Fruit fly (Drosophila melanogaster) whole organism, embryonic: ENCODE data around the gene ND-SGDH.

ENCODE experiments used
- Atf-2 ChIP-seq: fragments of 200-800 bp; sonication (Bioruptor generic); optimal IDR thresholded peaks from 2 replicates; lab custom pipeline; 2016; ENCODE audit warnings: missing biosample characterization, missing genetic modification characterization
- Atf6 ChIP-seq: fragments of 200-800 bp; sonication (Bioruptor generic); IDR thresholded peaks from 2 replicates; pipeline ENCODE4 v1.3.6; 2022; ENCODE audit warnings: missing biosample characterization, missing genetic modification characterization
- CG10543 ChIP-seq: fragments of 200-800 bp; sonication (Bioruptor generic); optimal IDR thresholded peaks from 3 replicates; lab custom pipeline; 2017; ENCODE audit warnings: missing biosample characterization, mild to moderate bottlenecking, missing genetic modification characterization, moderate library complexity
- CG11504 ChIP-seq: fragments of 200-800 bp; sonication (Bioruptor generic); optimal IDR thresholded peaks from 3 replicates; lab custom pipeline; 2019; ENCODE audit warnings: missing biosample characterization, mild to moderate bottlenecking, missing genetic modification characterization, moderate library complexity
- CG11560 ChIP-seq: fragments of 200-800 bp; sonication (Bioruptor generic); IDR thresholded peaks from 3 replicates; pipeline ENCODE4 v1.3.6; 2022; ENCODE audit warnings: missing biosample characterization, missing genetic modification characterization
- CG1233 ChIP-seq: fragments of 200-800 bp; sonication (Bioruptor generic); optimal IDR thresholded peaks from 4 replicates; lab custom pipeline; 2018; ENCODE audit warnings: missing biosample characterization, mild to moderate bottlenecking, missing genetic modification characterization
- CG13123 ChIP-seq: fragments of 200-800 bp; sonication (Bioruptor generic); optimal IDR thresholded peaks from 2 replicates; lab custom pipeline; 2016; ENCODE audit warnings: missing biosample characterization, missing genetic modification characterization
- CG13424 ChIP-seq: fragments of 200-800 bp; sonication (Bioruptor generic); optimal IDR thresholded peaks from 2 replicates; lab custom pipeline; 2019; ENCODE audit warnings: missing biosample characterization, mild to moderate bottlenecking, missing genetic modification characterization, moderate library complexity
- CG15073 ChIP-seq: fragments of 200-800 bp; sonication (Bioruptor generic); optimal IDR thresholded peaks from 2 replicates; lab custom pipeline; 2016; ENCODE audit warnings: missing biosample characterization, missing genetic modification characterization
- CG17186 ChIP-seq: fragments of 200-800 bp; sonication (Bioruptor generic); optimal IDR thresholded peaks from 3 replicates; lab custom pipeline; 2017; ENCODE audit warnings: missing biosample characterization, missing genetic modification reagents, missing genetic modification characterization
- CG18476 ChIP-seq: fragments of 200-800 bp; sonication (Bioruptor generic); optimal IDR thresholded peaks from 2 replicates; lab custom pipeline; 2016; ENCODE audit warnings: missing biosample characterization, mild to moderate bottlenecking, missing genetic modification characterization
- CG2120 ChIP-seq: fragments of 200-800 bp; sonication (Bioruptor generic); optimal IDR thresholded peaks from 3 replicates; lab custom pipeline; 2016; ENCODE audit warnings: missing biosample characterization, missing genetic modification characterization
- CG6654 ChIP-seq: fragments of 200-800 bp; sonication (Bioruptor generic); optimal IDR thresholded peaks from 2 replicates; lab custom pipeline; 2017; ENCODE audit warnings: missing biosample characterization, mild to moderate bottlenecking, missing genetic modification characterization
- CG6813 ChIP-seq: fragments of 200-800 bp; sonication (Bioruptor generic); optimal IDR thresholded peaks from 2 replicates; lab custom pipeline; 2017; ENCODE audit warnings: missing biosample characterization, missing genetic modification characterization, mild to moderate bottlenecking, moderate library complexity, missing genetic modification reagents
- CG7786 ChIP-seq: fragments of 200-800 bp; sonication (Bioruptor generic); optimal IDR thresholded peaks from 2 replicates; lab custom pipeline; 2016; ENCODE audit warnings: missing biosample characterization, missing genetic modification characterization
- CG7839 ChIP-seq: fragments of 200-800 bp; sonication (Bioruptor generic); optimal IDR thresholded peaks from 3 replicates; lab custom pipeline; 2018; ENCODE audit warnings: missing biosample characterization, mild to moderate bottlenecking, missing genetic modification characterization, moderate library complexity
- CG7963 ChIP-seq: fragments of 200-800 bp; sonication (Bioruptor generic); IDR thresholded peaks from 3 replicates; pipeline ENCODE4 v1.3.6; 2022; ENCODE audit warnings: missing biosample characterization, missing genetic modification characterization; ENCODE audit not compliant: partially characterized antibody
- CG8290 ChIP-seq, 3 experiments: fragments of 200-800 bp; sonication (Bioruptor generic); optimal IDR thresholded peaks; 2 replicates each; lab custom pipeline; 2016 to 2019; ENCODE audit warnings: missing biosample characterization in 3 of 3, missing genetic modification characterization in 3 of 3, mild to moderate bottlenecking in 2 of 3, moderate library complexity in 1 of 3
- CG9609 ChIP-seq: fragments of 200-800 bp; sonication (Bioruptor generic); optimal IDR thresholded peaks from 3 replicates; lab custom pipeline; 2016; ENCODE audit warnings: missing biosample characterization, missing genetic modification characterization
- CrebB ChIP-seq: fragments of 200-800 bp; sonication (Bioruptor generic); optimal IDR thresholded peaks from 3 replicates; lab custom pipeline; 2018; ENCODE audit warnings: missing biosample characterization, mild to moderate bottlenecking, missing genetic modification characterization
- Dek ChIP-seq: fragments of 200-800 bp; sonication (Bioruptor generic); optimal IDR thresholded peaks from 3 replicates; lab custom pipeline; 2019; ENCODE audit warnings: missing biosample characterization, mild to moderate bottlenecking, missing genetic modification characterization, moderate library complexity
- Fer2 ChIP-seq: fragments of 200-800 bp; sonication (Bioruptor generic); optimal IDR thresholded peaks from 2 replicates; lab custom pipeline; 2018; ENCODE audit warnings: missing biosample characterization, mild to moderate bottlenecking, missing genetic modification characterization, moderate library complexity
- HmgD ChIP-seq: fragments of 200-800 bp; sonication (Bioruptor generic); optimal IDR thresholded peaks from 3 replicates; lab custom pipeline; 2016; ENCODE audit warnings: missing biosample characterization, missing genetic modification characterization
- Hr78 ChIP-seq, 2 experiments: fragments of 200-800 bp in 1 of 2; fragments of >200 bp in 1 of 2; sonication (Bioruptor generic) in 1 of 2; optimal IDR thresholded peaks; 2 replicates each; lab custom pipeline; 2017 to 2019; ENCODE audit warnings: missing biosample characterization in 2 of 2, missing genetic modification characterization in 2 of 2, mild to moderate bottlenecking in 1 of 2, moderate library complexity in 1 of 2
- NC2α ChIP-seq: fragments of 200-800 bp; sonication (Bioruptor generic); optimal IDR thresholded peaks from 2 replicates; lab custom pipeline; 2016; ENCODE audit warnings: missing biosample characterization, missing genetic modification characterization
- Opbp ChIP-seq: fragments of 200-800 bp; sonication (Bioruptor generic); IDR thresholded peaks from 3 replicates; pipeline ENCODE4 v1.3.6; 2022; ENCODE audit warnings: missing biosample characterization, missing genetic modification characterization; ENCODE audit not compliant: partially characterized antibody
- Pdp1 ChIP-seq, 2 experiments: fragments of 200-800 bp; sonication (Bioruptor generic); optimal IDR thresholded peaks; 3 replicates each; lab custom pipeline; 2016; ENCODE audit warnings: missing biosample characterization in 2 of 2, missing genetic modification characterization in 2 of 2, mild to moderate bottlenecking in 1 of 2, moderate library complexity in 1 of 2
- Sin3A ChIP-seq: fragments of >200 bp; optimal IDR thresholded peaks from 2 replicates; lab custom pipeline; 2018
- Xrp1 ChIP-seq: fragments of 200-800 bp; sonication (Bioruptor generic); IDR thresholded peaks from 2 replicates; pipeline ENCODE4 v1.3.6; 2022; ENCODE audit warnings: missing biosample characterization, missing genetic modification characterization
- aop ChIP-seq: fragments of 200-800 bp; sonication (Bioruptor generic); IDR thresholded peaks from 2 replicates; pipeline ENCODE4 v1.3.6; 2022; ENCODE audit warnings: missing biosample characterization, missing genetic modification characterization
- chm ChIP-seq: fragments of 200-800 bp; sonication (Bioruptor generic); IDR thresholded peaks from 2 replicates; pipeline ENCODE4 v1.3.6; 2022; ENCODE audit warnings: missing biosample characterization, missing genetic modification characterization
- corto ChIP-seq: fragments of 200-800 bp; sonication (Bioruptor generic); optimal IDR thresholded peaks from 2 replicates; lab custom pipeline; 2016; ENCODE audit warnings: missing biosample characterization, mild to moderate bottlenecking, missing genetic modification characterization, moderate library complexity
- crc ChIP-seq: fragments of 200-800 bp; sonication (Bioruptor generic); optimal IDR thresholded peaks from 2 replicates; lab custom pipeline; 2016; ENCODE audit warnings: missing biosample characterization, missing genetic modification characterization
- croc ChIP-seq: fragments of 200-800 bp; sonication (Bioruptor generic); conservative IDR thresholded peaks from 3 replicates; pipeline ENCODE4 v1.3.6; 2022; ENCODE audit warnings: missing biosample characterization, missing genetic modification characterization
- danr ChIP-seq: fragments of 200-800 bp; sonication (Bioruptor generic); IDR thresholded peaks from 2 replicates; pipeline ENCODE4 v1.3.6; 2022; ENCODE audit warnings: missing biosample characterization, missing genetic modification characterization
- disco-r ChIP-seq: fragments of 200-800 bp; sonication (Bioruptor generic); optimal IDR thresholded peaks from 2 replicates; lab custom pipeline; 2016; ENCODE audit warnings: missing biosample characterization, missing genetic modification characterization
- ewg ChIP-seq: fragments of 200-800 bp; sonication (Bioruptor generic); optimal IDR thresholded peaks from 3 replicates; lab custom pipeline; 2017; ENCODE audit warnings: mild to moderate bottlenecking, missing biosample characterization, missing genetic modification reagents, missing genetic modification characterization
- gce ChIP-seq: fragments of 200-800 bp; sonication (Bioruptor generic); IDR thresholded peaks from 3 replicates; pipeline ENCODE4 v1.3.6; 2022; ENCODE audit warnings: missing biosample characterization, missing genetic modification characterization
- gem ChIP-seq: fragments of 200-800 bp; sonication (Bioruptor generic); optimal IDR thresholded peaks from 2 replicates; lab custom pipeline; 2019; ENCODE audit warnings: missing biosample characterization, mild to moderate bottlenecking, missing genetic modification characterization, moderate library complexity
- hb ChIP-seq: fragments of 200-800 bp; sonication (Bioruptor generic); IDR thresholded peaks from 3 replicates; pipeline ENCODE4 v1.3.6; 2022; ENCODE audit warnings: missing biosample characterization, missing genetic modification characterization; ENCODE audit not compliant: partially characterized antibody
- hbn ChIP-seq: fragments of 200-800 bp; sonication (Bioruptor generic); IDR thresholded peaks from 2 replicates; pipeline ENCODE4 v1.3.6; 2022; ENCODE audit warnings: missing biosample characterization, missing genetic modification characterization; ENCODE audit not compliant: partially characterized antibody
- her ChIP-seq: fragments of 200-800 bp; sonication (Bioruptor generic); optimal IDR thresholded peaks from 2 replicates; lab custom pipeline; 2016; ENCODE audit warnings: missing biosample characterization, missing genetic modification characterization
- lmd ChIP-seq: fragments of 200-800 bp; sonication (Bioruptor generic); IDR thresholded peaks from 2 replicates; pipeline ENCODE4 v1.3.6; 2022; ENCODE audit warnings: missing biosample characterization, missing genetic modification characterization
- pum ChIP-seq: fragments of 200-800 bp; sonication (Bioruptor generic); optimal IDR thresholded peaks from 2 replicates; lab custom pipeline; 2016; ENCODE audit warnings: missing biosample characterization, missing genetic modification characterization
- unpg ChIP-seq: fragments of 200-800 bp; sonication (Bioruptor generic); optimal IDR thresholded peaks from 3 replicates; lab custom pipeline; 2018; ENCODE audit warnings: missing biosample characterization, mild to moderate bottlenecking, missing genetic modification characterization, moderate library complexity
- vvl ChIP-seq: fragments of 200-800 bp; sonication (Bioruptor generic); IDR thresholded peaks from 2 replicates; pipeline ENCODE4 v1.3.6; 2022; ENCODE audit warnings: missing biosample characterization, missing genetic modification characterization
- wek ChIP-seq: fragments of 200-800 bp; sonication (Bioruptor generic); optimal IDR thresholded peaks from 3 replicates; lab custom pipeline; 2018; ENCODE audit warnings: missing biosample characterization, mild to moderate bottlenecking, missing genetic modification characterization, moderate library complexity
- zf30C ChIP-seq: fragments of 200-800 bp; sonication (Bioruptor generic); optimal IDR thresholded peaks from 3 replicates; lab custom pipeline; 2018; ENCODE audit warnings: missing biosample characterization, mild to moderate bottlenecking, missing genetic modification characterization

ND-SGDH gene

DNA sequence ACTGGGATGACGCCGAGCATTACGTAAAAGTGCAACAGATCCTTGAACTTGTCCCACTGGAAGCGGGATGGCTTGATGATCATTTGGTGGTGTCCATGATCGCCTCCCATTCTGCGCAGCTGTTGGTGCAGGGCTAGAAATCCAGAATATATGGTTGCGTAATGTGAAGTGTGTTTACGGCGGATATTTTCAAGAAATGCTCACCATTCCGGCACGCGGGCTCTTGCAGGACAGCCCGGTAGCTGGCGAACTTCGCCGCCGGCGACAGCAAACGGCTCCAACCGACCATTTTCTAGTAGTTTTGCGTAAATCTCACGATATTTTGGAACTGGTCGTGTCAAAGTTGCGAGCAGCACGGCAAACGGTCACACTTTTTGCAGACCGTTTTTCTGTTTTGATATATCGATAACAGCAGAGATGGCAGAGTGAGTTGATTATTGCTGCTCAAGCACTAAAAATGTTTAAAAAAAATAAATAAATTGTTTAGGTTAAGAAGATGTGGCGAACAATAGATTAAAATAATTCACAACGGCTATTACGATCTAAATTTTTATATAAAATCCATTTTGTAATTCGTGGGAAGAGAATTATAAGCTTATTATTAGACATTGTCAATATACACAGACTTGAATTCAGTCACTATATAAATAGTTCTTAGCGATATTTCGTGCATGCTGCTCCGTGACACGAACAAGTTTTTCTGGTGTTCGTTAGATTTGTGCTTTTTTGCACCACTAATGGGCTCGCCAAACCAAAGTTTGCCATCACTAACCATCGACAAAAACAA lies at the start of gene ND-SGDH, which contains the start of gene RhoGAP68F (continued):
- TF ChIP-seq ewg (GFP tag; lab: Kevin White, UChicago) (peak; percentile 48), CG13123 (GFP tag; lab: Kevin White, UChicago) (peak; percentile 62), Opbp (GFP tag; lab: Robert Waterston, UW) (peak; percentile 85), hb (GFP tag; lab: Robert Waterston, UW) (peak; percentile 95), CG11560 (tag; lab: Robert Waterston, UW) (no peak; the same call in 2 of the 3 replicates), vvl (GFP tag; lab: Robert Waterston, UW) (peak; percentile 59), zf30C (no peak), CG2120 (GFP tag; lab: Kevin White, UChicago) (peak; percentile 86), CG7786 (peak; percentile 70), CG1233 (GFP tag; lab: Kevin White, UChicago) (peak; percentile 73), Xrp1 (GFP tag; lab: Robert Waterston, UW) (peak; percentile 58; the same call in 1 of the 2 replicates), CG8290 (GFP tag; optimal IDR thresholded peaks at IDR 0.05; lab: Kevin White, UChicago) (peak; percentile 40), CG8290 (tag; optimal IDR thresholded peaks at IDR 0.05; lab: Kevin White, UChicago) (peak; percentile 56 to 58), CG17186 (peak; percentile 31), CG11504 (tag; lab: Kevin White, UChicago) (peak; percentile 79), aop (GFP tag; lab: Robert Waterston, UW) (no peak), CrebB (tag; lab: Kevin White, UChicago) (no peak), lmd (GFP tag; lab: Robert Waterston, UW) (peak; percentile 77), danr (peak; percentile 17; the same call in 1 of the 2 replicates), her (GFP tag; lab: Kevin White, UChicago) (no peak), crc (GFP tag; lab: Kevin White, UChicago) (no peak), CG10543 (peak; percentile 87), Pdp1 (GFP tag; optimal IDR thresholded peaks at IDR 0.05; lab: Kevin White, UChicago) (peak; percentile 70 to 97), hbn (GFP tag; lab: Robert Waterston, UW) (peak; percentile 91), Fer2 (tag; lab: Kevin White, UChicago) (peak; percentile 69), CG7963 (GFP tag; lab: Robert Waterston, UW) (peak; percentile 70), CG15073 (GFP tag; lab: Kevin White, UChicago) (no peak), gem (tag; lab: Kevin White, UChicago) (peak; percentile 88), CG18476 (peak; percentile 67), pum (GFP tag; lab: Kevin White, UChicago) (peak; percentile 68), Atf-2 (peak; percentile 71), CG7839 (peak; percentile 77), chm (GFP tag; lab: Robert Waterston, UW) (no peak), gce (no peak), unpg (peak; percentile 68), corto (GFP tag; lab: Kevin White, UChicago) (peak; percentile 71), disco-r (peak; percentile 24), CG9609 (peak; percentile 57), CG6654 (GFP tag; lab: Kevin White, UChicago) (peak; percentile 36), Hr78 (GFP tag; optimal IDR thresholded peaks at IDR 0.05; lab: Kevin White, UChicago) (no peak), Dek (tag; lab: Kevin White, UChicago) (peak; percentile 67), Sin3A (peak; percentile 91), croc (GFP tag; lab: Robert Waterston, UW) (peak; percentile 64), HmgD (GFP tag; lab: Kevin White, UChicago) (no peak), Atf6 (GFP tag; lab: Robert Waterston, UW) (peak; percentile 37; the same call in 1 of the 2 replicates), NC2α (GFP tag; lab: Kevin White, UChicago) (no peak), wek (GFP tag; lab: Kevin White, UChicago) (no peak), CG6813 (no peak), CG13424 (tag; lab: Kevin White, UChicago) (peak; percentile 81)
